In genomic region chr2L:13135929-13136328, dm6 we compare ENCODE assay signal across 2 fruit fly cellular contexts.
A peak's percentile ranks its signal among the peaks of the same experiment; 100 is the strongest.
TF ChIP-seq lines count a peak whose summit lies in the region.

No protein-coding gene starts in this region.

- no peak for TF ChIP-seq CTCF in whole organism, embryonic (GFP tag; optimal IDR thresholded peaks at IDR 0.05; lab: Kevin White, UChicago)

TF ChIP-seq in whole organism, embryonic, 481 proteins besides CTCF, POLR2A, EP300 and RAD21:
- 0 out of 2 replicates have a peak, but pooled peaks have one; percentile 9 for TF ChIP-seq Ptx1 (GFP tag; IDR thresholded peaks at IDR 0.05; lab: Robert Waterston, UW)
- TF ChIP-seq cwo (GFP tag; optimal IDR thresholded peaks at IDR 0.05; lab: Kevin White, UChicago): peak; percentile 51
- no peak for TF ChIP-seq wor (GFP tag; IDR thresholded peaks at IDR 0.05; lab: Robert Waterston, UW)
- no peak for TF ChIP-seq row (GFP tag; IDR thresholded peaks at IDR 0.05; lab: Robert Waterston, UW)
- no peak for TF ChIP-seq otp (GFP tag; IDR thresholded peaks at IDR 0.05; lab: Robert Waterston, UW)
- 0 out of 2 replicates have a peak, but pooled peaks have one; percentile 27 for TF ChIP-seq crol (GFP tag; IDR thresholded peaks at IDR 0.05; lab: Robert Waterston, UW)
- 0 out of 3 replicates have a peak, but pooled peaks have one; percentile 28 for TF ChIP-seq Dbx (GFP tag; IDR thresholded peaks at IDR 0.05; lab: Robert Waterston, UW)
- 0 out of 2 replicates have a peak, but pooled peaks have one; percentile 11 for TF ChIP-seq Awh (GFP tag; IDR thresholded peaks at IDR 0.05; lab: Robert Waterston, UW)
- no peak for TF ChIP-seq Dfd (GFP tag; optimal IDR thresholded peaks at IDR 0.05; lab: Kevin White, UChicago)
- no peak for TF ChIP-seq ttk (GFP tag; IDR thresholded peaks at IDR 0.05; lab: Robert Waterston, UW)
- 0 out of 4 replicates have a peak, but pooled peaks have one; percentile 48 for TF ChIP-seq chinmo (GFP tag; IDR thresholded peaks at IDR 0.05; lab: Robert Waterston, UW; ENCODE audit: partially characterized antibody)
TF ChIP-seq in whole organism, embryonic: peak in this region for 6.

TF ChIP-seq in whole organism, wandering third instar larva, 38 proteins besides CTCF, POLR2A, EP300 and RAD21:
- TF ChIP-seq Rel (GFP tag; optimal IDR thresholded peaks at IDR 0.05; lab: Kevin White, UChicago) (no peak), Rel (tag; optimal IDR thresholded peaks at IDR 0.05; lab: Kevin White, UChicago) (peak; percentile 93), rgr (GFP tag; optimal IDR thresholded peaks at IDR 0.05; lab: Kevin White, UChicago) (no peak), GATAd (GFP tag; optimal IDR thresholded peaks at IDR 0.05; lab: Kevin White, UChicago) (no peak), CG32264 (GFP tag; optimal IDR thresholded peaks at IDR 0.05; lab: Kevin White, UChicago) (no peak), Hr78 (GFP tag; optimal IDR thresholded peaks at IDR 0.05; lab: Kevin White, UChicago) (no peak), Vsx2 (GFP tag; optimal IDR thresholded peaks at IDR 0.05; lab: Kevin White, UChicago; ENCODE audit: partially characterized antibody) (peak; percentile 62)
